Worm (Caenorhabditis elegans): ENCODE results near the gene mes-2.

ce11 chrII:14401098-14401497 is 17.3 kb downstream of the mes-2 start:
- TF ChIP-seq tab-1 (GFP tag; IDR thresholded peaks at IDR 0.05) (no peak), klf-2 (GFP tag; conservative IDR thresholded peaks at IDR 0.05) (no peak), med-1 (GFP tag; optimal IDR thresholded peaks at IDR 0.05; ENCODE audit: insufficient read depth) (no peak), flt-1 (GFP tag; IDR thresholded peaks at IDR 0.05) (no peak), T22C8.4 (GFP tag; IDR thresholded peaks at IDR 0.05) (no peak), ztf-23 (GFP tag; IDR thresholded peaks at IDR 0.05) (no peak)
